Worm (Caenorhabditis elegans): Measurements from ENCODE around the gene math-13.

- no peak for TF ChIP-seq hlh-30 (tag; optimal IDR thresholded peaks at IDR 0.05; ENCODE audit: insufficient read depth)
- no peak for TF ChIP-seq rnt-1 (tag; optimal IDR thresholded peaks at IDR 0.05)
- TF ChIP-seq pag-3 (tag; optimal IDR thresholded peaks at IDR 0.05; ENCODE audit: borderline replicate concordance), result no peak
- no peak for TF ChIP-seq ceh-18 (tag; optimal IDR thresholded peaks at IDR 0.05)
- no peak for TF ChIP-seq tbx-2 (tag; optimal IDR thresholded peaks at IDR 0.05)
- TF ChIP-seq ceh-14 (tag; optimal IDR thresholded peaks at IDR 0.05), result no peak
Observed at ce11 chrII:1882705-1883104, 6.9 kb downstream of the math-13 start, which contains the start of gene math-5.
